Worm (Caenorhabditis elegans): ENCODE data around the gene F37B12.3.

The F37B12.3 gene

ce11 chrII:9056215-9056819, 15.1 kb upstream of the F37B12.3 start:
- no peak for TF ChIP-seq unc-42 (tag; optimal IDR thresholded peaks at IDR 0.05)

DNA sequence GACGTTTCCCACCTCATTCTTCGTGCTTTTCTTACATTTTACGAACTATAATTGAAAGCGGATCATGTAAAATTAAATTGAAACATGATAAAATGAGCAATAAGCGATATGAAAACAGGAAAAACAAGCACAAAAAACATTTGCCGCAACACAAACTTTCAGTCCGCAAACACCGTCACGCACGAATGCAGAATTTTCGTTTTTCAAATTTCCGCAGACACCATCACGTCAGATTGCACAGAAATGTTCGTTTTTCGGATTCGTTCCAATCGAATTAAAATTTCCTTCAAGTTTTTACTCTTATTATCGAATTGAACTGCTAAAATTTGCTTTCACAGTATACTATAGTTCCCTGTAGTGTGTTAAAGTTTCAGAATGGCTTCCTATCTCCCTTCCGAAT, 13.4 kb upstream of the F37B12.3 start, which contains the start of gene chmp-7:
chmp-7 (plus strand) TSS at position 369 of the 400 bp plus-strand sequence.
- TF ChIP-seq unc-86 (tag; optimal IDR thresholded peaks at IDR 0.05) (peak; percentile 42), F13H6.1 (tag; optimal IDR thresholded peaks at IDR 0.05) (peak; percentile 2), pha-4 (tag; optimal IDR thresholded peaks at IDR 0.05) (no peak), pat-9 (tag; optimal IDR thresholded peaks at IDR 0.05) (peak; percentile 48), ceh-9 (tag; optimal IDR thresholded peaks at IDR 0.05) (no peak), lin-11 (tag; optimal IDR thresholded peaks at IDR 0.05) (no peak), C08G9.2 (tag; optimal IDR thresholded peaks at IDR 0.05) (peak; percentile 34), ref-2 (tag; optimal IDR thresholded peaks at IDR 0.05) (peak; percentile 68), ceh-24 (tag; optimal IDR thresholded peaks at IDR 0.05) (no peak), ama-1 (optimal IDR thresholded peaks at IDR 0.05) (no peak), odd-2 (tag; optimal IDR thresholded peaks at IDR 0.05) (no peak), ets-4 (tag; optimal IDR thresholded peaks at IDR 0.05) (no peak), ceh-34 (tag; optimal IDR thresholded peaks at IDR 0.05) (no peak), lim-6 (tag; optimal IDR thresholded peaks at IDR 0.05) (no peak), nhr-11 (tag; optimal IDR thresholded peaks at IDR 0.05) (no peak), hlh-6 (tag; optimal IDR thresholded peaks at IDR 0.05) (no peak), hlh-8 (tag; optimal IDR thresholded peaks at IDR 0.05) (no peak), syd-9 (tag; optimal IDR thresholded peaks at IDR 0.05) (no peak), unc-55 (GFP tag; optimal IDR thresholded peaks at IDR 0.05) (peak; percentile 87), ceh-2 (tag; optimal IDR thresholded peaks at IDR 0.05) (peak; percentile 0), ceh-19 (GFP tag; optimal IDR thresholded peaks at IDR 0.05) (peak; percentile 9), pax-1 (tag; optimal IDR thresholded peaks at IDR 0.05) (peak; percentile 53), tbx-7 (tag; optimal IDR thresholded peaks at IDR 0.05) (no peak), fax-1 (tag; optimal IDR thresholded peaks at IDR 0.05) (no peak), sox-2 (GFP tag; IDR thresholded peaks at IDR 0.05) (no peak), sdc-2 (tag; optimal IDR thresholded peaks at IDR 0.05) (no peak), unc-3 (GFP tag; conservative IDR thresholded peaks at IDR 0.05) (no peak), unc-3 (tag; optimal IDR thresholded peaks at IDR 0.05) (peak; percentile 9), ceh-18 (tag; optimal IDR thresholded peaks at IDR 0.05) (peak; percentile 55), npax-4 (tag; optimal IDR thresholded peaks at IDR 0.05) (no peak), ceh-14 (tag; optimal IDR thresholded peaks at IDR 0.05) (peak; percentile 54), rnt-1 (tag; optimal IDR thresholded peaks at IDR 0.05) (peak; percentile 64), ceh-22 (tag; optimal IDR thresholded peaks at IDR 0.05) (no peak), nfya-1 (tag; optimal IDR thresholded peaks at IDR 0.05) (peak; percentile 70), K09A11.1 (tag; optimal IDR thresholded peaks at IDR 0.05; ENCODE audit: insufficient read depth) (no peak), unc-42 (tag; optimal IDR thresholded peaks at IDR 0.05) (peak; percentile 93), tbx-2 (tag; optimal IDR thresholded peaks at IDR 0.05) (peak; percentile 8), mec-3 (tag; optimal IDR thresholded peaks at IDR 0.05; ENCODE audit: borderline replicate concordance) (no peak), gmeb-2 (tag; optimal IDR thresholded peaks at IDR 0.05) (no peak), zip-5 (tag; optimal IDR thresholded peaks at IDR 0.05) (no peak), madf-2 (tag; optimal IDR thresholded peaks at IDR 0.05) (peak; percentile 52), pha-2 (tag; optimal IDR thresholded peaks at IDR 0.05) (no peak), elt-2 (tag; optimal IDR thresholded peaks at IDR 0.05) (no peak), eyg-1 (tag; optimal IDR thresholded peaks at IDR 0.05) (no peak), elt-4 (tag; optimal IDR thresholded peaks at IDR 0.05) (no peak), C38D4.7 (GFP tag; optimal IDR thresholded peaks at IDR 0.05) (no peak), pros-1 (tag; optimal IDR thresholded peaks at IDR 0.05) (no peak), dmd-4 (tag; optimal IDR thresholded peaks at IDR 0.05; ENCODE audit: borderline replicate concordance) (no peak), hlh-13 (GFP tag; optimal IDR thresholded peaks at IDR 0.05) (no peak), ceh-45 (GFP tag; IDR thresholded peaks at IDR 0.05) (peak; percentile 49; the same call in 1 of the 2 replicates), fkh-10 (GFP tag; optimal IDR thresholded peaks at IDR 0.05) (no peak)
